Worm (Caenorhabditis elegans): ENCODE measurements around the gene Y43E12A.3.

DNA sequence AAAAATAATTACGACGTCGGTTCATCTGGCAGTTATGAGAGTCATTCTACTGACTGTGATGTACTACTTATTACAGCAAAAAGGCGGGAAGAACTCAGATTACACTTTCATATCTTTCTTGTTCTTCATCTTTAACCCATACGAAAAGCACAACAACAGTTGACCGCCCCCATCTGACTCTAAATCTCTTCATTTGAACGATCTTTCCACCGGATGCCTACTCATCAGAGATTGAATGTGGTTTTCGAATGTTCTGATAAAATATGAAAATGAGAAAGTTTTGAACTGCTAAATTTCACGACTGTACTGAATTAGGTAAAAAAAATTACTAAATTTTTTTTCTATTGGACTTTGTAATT lies 29.5 kb upstream of the Y43E12A.3 start, which contains the start of gene sri-19:
- no peak for TF ChIP-seq tbx-37 (GFP tag; conservative IDR thresholded peaks at IDR 0.05)
- TF ChIP-seq hnd-1 (tag; optimal IDR thresholded peaks at IDR 0.05): no peak
- no peak for TF ChIP-seq ets-7 (tag; optimal IDR thresholded peaks at IDR 0.05)
- TF ChIP-seq tra-4 (tag; optimal IDR thresholded peaks at IDR 0.05): no peak
- no peak for TF ChIP-seq scrt-1 (GFP tag; IDR thresholded peaks at IDR 0.05)
- TF ChIP-seq ama-1 (optimal IDR thresholded peaks at IDR 0.05): no peak
- TF ChIP-seq B0310.2 (tag; optimal IDR thresholded peaks at IDR 0.05): no peak

All from whole organism, early embryonic.